Worm (Caenorhabditis elegans) whole organism, early embryonic: ENCODE results near the gene T22D1.1.

Source experiments
- B0310.2 ChIP-seq: sonication (generic microtip); optimal IDR thresholded peaks from 2 replicates; lab custom pipeline; 2016; ENCODE audit warnings: mild to moderate bottlenecking, missing genetic modification characterization, missing compliant biosample characterization
- F13C5.2 ChIP-seq: sonication (generic microtip); optimal IDR thresholded peaks from 2 replicates; lab custom pipeline; 2017; ENCODE audit warnings: mild to moderate bottlenecking, missing genetic modification characterization, inconsistent platforms, missing compliant biosample characterization
- aly-1 ChIP-seq: sonication (generic microtip); optimal IDR thresholded peaks from 2 replicates; lab custom pipeline; 2016; ENCODE audit warnings: missing genetic modification characterization, missing compliant biosample characterization
- ama-1 ChIP-seq: fragments of 150-350 bp; optimal IDR thresholded peaks from 2 replicates; lab custom pipeline; 2014
- ceh-13 ChIP-seq: fragments of 200-800 bp; sonication (Bioruptor generic); optimal IDR thresholded peaks from 2 replicates; lab custom pipeline; 2018; ENCODE audit warnings: mild to moderate bottlenecking, missing genetic modification characterization, missing compliant biosample characterization
- ceh-36 ChIP-seq: sonication (generic microtip); optimal IDR thresholded peaks from 2 replicates; lab custom pipeline; 2016; ENCODE audit warnings: missing genetic modification characterization, inconsistent platforms, missing compliant biosample characterization
- ets-7 ChIP-seq: sonication (generic microtip); optimal IDR thresholded peaks from 2 replicates; lab custom pipeline; 2016; ENCODE audit warnings: missing genotype, missing genetic modification characterization, missing compliant biosample characterization
- flt-1 ChIP-seq: fragments of 200-800 bp; sonication (Bioruptor generic); IDR thresholded peaks from 2 replicates; pipeline ENCODE4 v1.3.6; 2022; ENCODE audit warnings: missing genetic modification characterization, missing compliant biosample characterization
- hmbx-1 ChIP-seq: sonication (generic microtip); optimal IDR thresholded peaks from 2 replicates; lab custom pipeline; 2016; ENCODE audit warnings: mild to moderate bottlenecking, missing genetic modification characterization, missing compliant biosample characterization
- hmg-4 ChIP-seq: fragments of 200-800 bp; sonication (Bioruptor generic); optimal IDR thresholded peaks from 2 replicates; lab custom pipeline; 2018; ENCODE audit warnings: mild to moderate bottlenecking, missing genetic modification characterization, missing compliant biosample characterization
- hnd-1 ChIP-seq: sonication (generic microtip); optimal IDR thresholded peaks from 2 replicates; lab custom pipeline; 2016; ENCODE audit warnings: missing genetic modification characterization, missing compliant biosample characterization
- pes-1 ChIP-seq: fragments of 200-800 bp; sonication (Bioruptor generic); IDR thresholded peaks from 2 replicates; pipeline ENCODE4 v1.3.6; 2022; ENCODE audit warnings: missing genetic modification reagents, missing genetic modification characterization, missing compliant biosample characterization
- scrt-1 ChIP-seq: fragments of 200-800 bp; sonication (Bioruptor generic); IDR thresholded peaks from 2 replicates; pipeline ENCODE4 v1.3.6; 2022; ENCODE audit warnings: missing genetic modification characterization, missing compliant biosample characterization
- sea-1 ChIP-seq: fragments of 200-800 bp; sonication (Bioruptor generic); conservative IDR thresholded peaks from 2 replicates; pipeline ENCODE4 v1.3.6; 2022; ENCODE audit warnings: missing genetic modification characterization, missing compliant biosample characterization
- tbx-11 ChIP-seq: fragments of 200-800 bp; sonication (Bioruptor generic); IDR thresholded peaks from 2 replicates; pipeline ENCODE4 v1.3.6; 2022; ENCODE audit warnings: missing genetic modification characterization, missing compliant biosample characterization
- tbx-37 ChIP-seq: fragments of 200-800 bp; sonication (Bioruptor generic); conservative IDR thresholded peaks from 2 replicates; pipeline ENCODE4 v1.3.6; 2022; ENCODE audit warnings: missing genetic modification reagents, missing genetic modification characterization, missing compliant biosample characterization
- tra-4 ChIP-seq: sonication (generic microtip); optimal IDR thresholded peaks from 2 replicates; lab custom pipeline; 2017; ENCODE audit warnings: missing genetic modification characterization, missing compliant biosample characterization

Gene T22D1.1

ce11 chrIV:6951259-6951658, 28.1 kb downstream of the T22D1.1 start:
- no peak for TF ChIP-seq tbx-11 (GFP tag; lab: Robert Waterston, UW)
- TF ChIP-seq ets-7 (tag; lab: Kevin White, UChicago), result no peak
- TF ChIP-seq pes-1, result no peak
- no peak for TF ChIP-seq ceh-13
- TF ChIP-seq hmg-4 (GFP tag; lab: Kevin White, UChicago), result no peak
- no peak for TF ChIP-seq sea-1
- TF ChIP-seq F13C5.2, result no peak
- no peak for TF ChIP-seq ama-1 (lab: Kevin White, UChicago)
- no peak for TF ChIP-seq aly-1 (tag; lab: Kevin White, UChicago)
- TF ChIP-seq B0310.2 (tag; lab: Kevin White, UChicago), result no peak
- no peak for TF ChIP-seq hmbx-1 (tag; lab: Kevin White, UChicago)

DNA sequence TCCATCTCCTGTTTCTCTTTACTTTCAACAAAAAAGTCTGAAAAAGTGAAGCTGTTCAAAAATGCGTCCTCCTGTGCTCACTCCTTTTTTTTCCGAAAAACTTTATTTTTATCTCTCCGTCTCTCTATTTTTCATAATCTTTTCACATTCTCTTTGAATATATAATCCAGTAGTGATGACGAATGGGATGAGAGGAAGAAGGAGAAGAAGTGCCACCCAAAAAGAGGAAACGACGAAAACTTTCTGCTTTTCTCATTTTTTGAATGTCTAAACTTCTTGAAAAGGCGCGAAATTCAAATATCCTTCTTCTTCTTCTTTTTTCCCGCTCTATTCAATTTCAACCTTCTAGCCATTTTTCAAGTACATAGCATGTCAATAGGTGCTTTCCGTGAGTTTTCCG, 31.5 kb downstream of the T22D1.1 start:
- TF ChIP-seq hnd-1 (no peak), tra-4 (no peak), ets-7 (tag; lab: Kevin White, UChicago) (no peak)

DNA sequence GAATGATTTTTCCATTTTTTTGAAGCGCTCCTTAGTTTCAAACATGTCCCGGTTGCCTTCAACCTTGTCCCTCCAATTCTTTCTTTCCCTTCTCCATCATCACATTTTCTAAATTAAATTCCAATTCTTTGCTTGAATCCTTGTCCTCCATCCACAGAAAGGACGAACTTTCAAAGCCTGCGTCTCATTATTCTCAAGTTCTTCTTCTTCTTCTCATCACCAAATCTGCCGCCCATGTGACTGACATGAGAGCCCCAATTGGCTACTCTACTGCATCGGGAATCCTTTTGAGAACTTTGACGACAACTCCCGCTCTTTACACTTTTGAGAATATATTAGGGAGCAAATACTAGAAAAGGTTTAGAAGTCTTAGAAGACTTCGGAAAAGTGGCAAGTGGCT, 33.5 kb downstream of the T22D1.1 start:
- TF ChIP-seq ama-1 (lab: Kevin White, UChicago) (no peak), flt-1 (GFP tag; lab: Robert Waterston, UW) (no peak), ceh-36 (tag; lab: Kevin White, UChicago) (no peak), F13C5.2 (no peak), tra-4 (no peak), ceh-13 (no peak), ets-7 (tag; lab: Kevin White, UChicago) (no peak), scrt-1 (GFP tag; lab: Robert Waterston, UW) (no peak), aly-1 (tag; lab: Kevin White, UChicago) (no peak), tbx-37 (GFP tag; lab: Robert Waterston, UW) (no peak), pes-1 (no peak), sea-1 (no peak), hmg-4 (GFP tag; lab: Kevin White, UChicago) (no peak), hnd-1 (no peak), tbx-11 (GFP tag; lab: Robert Waterston, UW) (no peak), B0310.2 (tag; lab: Kevin White, UChicago) (no peak), hmbx-1 (tag; lab: Kevin White, UChicago) (no peak)

DNA sequence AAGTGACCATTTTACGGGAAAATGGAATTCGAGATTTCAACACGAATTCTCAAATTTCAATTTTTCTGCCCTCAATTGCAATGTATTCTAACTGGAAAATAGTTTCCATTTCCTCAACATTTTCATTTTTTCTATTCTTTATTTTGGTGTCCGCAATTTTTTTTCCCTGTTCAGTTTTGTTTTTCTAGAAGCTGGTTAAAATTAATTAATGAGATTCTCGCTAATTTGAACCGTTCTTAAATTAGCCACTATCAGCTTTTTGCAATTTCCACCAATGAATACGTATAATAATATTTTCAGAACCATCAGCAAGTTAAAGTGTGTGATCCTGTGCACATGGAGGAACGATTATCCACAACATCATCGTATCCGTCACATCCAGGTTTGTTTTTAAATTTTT, 34.2 kb downstream of the T22D1.1 start, which contains the start of gene jnk-1:
TSS of gene jnk-1 (plus strand) at position 301 of the 400 bp plus-strand sequence.
- TF ChIP-seq sea-1 (no peak), ceh-13 (no peak), pes-1 (no peak), scrt-1 (GFP tag; lab: Robert Waterston, UW) (no peak), aly-1 (tag; lab: Kevin White, UChicago) (no peak), B0310.2 (tag; lab: Kevin White, UChicago) (no peak), hnd-1 (no peak), F13C5.2 (no peak), tbx-11 (GFP tag; lab: Robert Waterston, UW) (no peak), hmg-4 (GFP tag; lab: Kevin White, UChicago) (no peak), tbx-37 (GFP tag; lab: Robert Waterston, UW) (no peak), ama-1 (lab: Kevin White, UChicago) (no peak), ets-7 (tag; lab: Kevin White, UChicago) (no peak), ceh-36 (tag; lab: Kevin White, UChicago) (no peak), tra-4 (no peak), hmbx-1 (tag; lab: Kevin White, UChicago) (no peak)

ce11 chrIV:6958696-6959095, 35.5 kb downstream of the T22D1.1 start:
- TF ChIP-seq scrt-1 (GFP tag; lab: Robert Waterston, UW) (no peak), pes-1 (no peak), ceh-36 (tag; lab: Kevin White, UChicago) (no peak), tbx-11 (GFP tag; lab: Robert Waterston, UW) (no peak), hmbx-1 (tag; lab: Kevin White, UChicago) (no peak), ceh-13 (no peak), hmg-4 (GFP tag; lab: Kevin White, UChicago) (no peak), ama-1 (lab: Kevin White, UChicago) (no peak), F13C5.2 (no peak), flt-1 (GFP tag; lab: Robert Waterston, UW) (no peak), hnd-1 (no peak), sea-1 (no peak), ets-7 (tag; lab: Kevin White, UChicago) (no peak), aly-1 (tag; lab: Kevin White, UChicago) (no peak), tra-4 (no peak)

ce11 chrIV:6959483-6959882, 36.3 kb downstream of the T22D1.1 start:
- TF ChIP-seq ama-1 (lab: Kevin White, UChicago) (no peak), hmg-4 (GFP tag; lab: Kevin White, UChicago) (no peak), ets-7 (tag; lab: Kevin White, UChicago) (no peak), B0310.2 (tag; lab: Kevin White, UChicago) (no peak), ceh-36 (tag; lab: Kevin White, UChicago) (no peak), hmbx-1 (tag; lab: Kevin White, UChicago) (no peak), tra-4 (no peak), aly-1 (tag; lab: Kevin White, UChicago) (no peak), F13C5.2 (no peak), pes-1 (no peak), scrt-1 (GFP tag; lab: Robert Waterston, UW) (no peak), flt-1 (GFP tag; lab: Robert Waterston, UW) (no peak)

DNA sequence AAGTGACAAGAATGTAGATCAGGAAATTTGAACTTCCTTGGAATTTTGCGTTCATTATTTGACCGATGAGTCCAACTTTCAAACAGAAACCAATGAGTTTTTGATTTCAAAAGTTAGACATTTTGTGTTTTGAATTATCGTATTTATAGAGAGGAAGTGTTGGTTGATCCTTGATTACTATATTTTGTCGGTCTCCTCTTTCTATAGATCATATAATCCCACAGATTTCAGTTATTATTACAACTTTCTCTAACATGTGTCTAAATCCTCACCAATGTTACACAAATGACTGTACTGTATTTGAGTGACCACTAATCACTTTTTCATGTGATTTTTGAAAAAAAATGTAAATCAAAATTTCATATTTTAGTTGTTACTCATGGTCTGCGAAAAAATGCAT, 41.3 kb downstream of the T22D1.1 start, which contains the start of gene B0478.3:
TSS of gene B0478.3 (minus strand) at position 101 of the 400 bp plus-strand sequence.
- TF ChIP-seq hmbx-1 (tag; lab: Kevin White, UChicago) (no peak), F13C5.2 (no peak), B0310.2 (tag; lab: Kevin White, UChicago) (no peak), ceh-36 (tag; lab: Kevin White, UChicago) (no peak), ceh-13 (no peak), aly-1 (tag; lab: Kevin White, UChicago) (no peak)

ce11 chrIV:6965192-6965591, 42.0 kb downstream of the T22D1.1 start, which contains the start of gene ZK381.2:
Gene ZK381.2 (plus strand): TSS chrIV:6965492.
- TF ChIP-seq ceh-13 (no peak), tra-4 (no peak), tbx-37 (GFP tag; lab: Robert Waterston, UW) (no peak), B0310.2 (tag; lab: Kevin White, UChicago) (no peak), hmbx-1 (tag; lab: Kevin White, UChicago) (no peak), hmg-4 (GFP tag; lab: Kevin White, UChicago) (no peak), flt-1 (GFP tag; lab: Robert Waterston, UW) (no peak), ceh-36 (tag; lab: Kevin White, UChicago) (no peak), hnd-1 (no peak), sea-1 (no peak), pes-1 (no peak), aly-1 (tag; lab: Kevin White, UChicago) (no peak), tbx-11 (GFP tag; lab: Robert Waterston, UW) (no peak), ama-1 (lab: Kevin White, UChicago) (no peak), scrt-1 (GFP tag; lab: Robert Waterston, UW) (no peak), ets-7 (tag; lab: Kevin White, UChicago) (no peak), F13C5.2 (no peak)
